Worm (Caenorhabditis elegans) whole organism, young adult: ENCODE measurements around the gene nccd-1.

Experiments used
- C06A6.2 ChIP-seq: fragments of 200-800 bp; sonication (Bioruptor generic); conservative IDR thresholded peaks from 2 replicates; pipeline ENCODE4 v1.3.6; 2022; ENCODE audit warnings: missing genetic modification characterization, missing compliant biosample characterization
- F49E8.2 ChIP-seq: sonication (generic microtip); optimal IDR thresholded peaks from 3 replicates; lab custom pipeline; 2017; ENCODE audit warnings: missing genetic modification characterization, mild to moderate bottlenecking, missing compliant biosample characterization, antibody characterized with exemption, moderate library complexity; ENCODE audit not compliant: insufficient read depth
- F57A8.1 ChIP-seq: fragments of 200-800 bp; sonication (Bioruptor generic); optimal IDR thresholded peaks from 2 replicates; lab custom pipeline; 2018; ENCODE audit warnings: mild to moderate bottlenecking, missing genetic modification characterization, moderate library complexity, missing compliant biosample characterization
- K12H6.12 ChIP-seq: fragments of 200-800 bp; sonication (Bioruptor generic); optimal IDR thresholded peaks from 2 replicates; lab custom pipeline; 2018; ENCODE audit warnings: mild to moderate bottlenecking, missing genetic modification characterization, missing compliant biosample characterization
- T26A5.8 ChIP-seq: sonication (generic microtip); optimal IDR thresholded peaks from 2 replicates; lab custom pipeline; 2016; ENCODE audit warnings: missing genetic modification characterization, missing compliant biosample characterization
- Y53G8AR.9 ChIP-seq: fragments of 200-800 bp; sonication (Bioruptor generic); conservative IDR thresholded peaks from 2 replicates; pipeline ENCODE4 v1.3.6; 2022; ENCODE audit warnings: missing genetic modification reagents, missing genetic modification characterization, missing compliant biosample characterization
- Y56A3A.18 ChIP-seq: fragments of 200-800 bp; sonication (Bioruptor generic); IDR thresholded peaks from 2 replicates; pipeline ENCODE4 v1.3.6; 2022; ENCODE audit warnings: missing genetic modification reagents, missing genetic modification characterization, missing compliant biosample characterization
- Y67H2A.10 ChIP-seq: fragments of 200-800 bp; sonication (Bioruptor generic); conservative IDR thresholded peaks from 2 replicates; pipeline ENCODE4 v1.3.6; 2022; ENCODE audit warnings: missing genetic modification reagents, missing genetic modification characterization, missing compliant biosample characterization
- akir-1 ChIP-seq: fragments of 200-800 bp; sonication (Bioruptor generic); optimal IDR thresholded peaks from 2 replicates; lab custom pipeline; 2018; ENCODE audit warnings: mild to moderate bottlenecking, missing genetic modification characterization, moderate library complexity, missing compliant biosample characterization
- athp-1 ChIP-seq: sonication (generic microtip); optimal IDR thresholded peaks from 2 replicates; lab custom pipeline; 2017; ENCODE audit warnings: mild to moderate bottlenecking, missing genetic modification characterization, missing compliant biosample characterization
- attf-3 ChIP-seq: fragments of 200-800 bp; sonication (Bioruptor generic); conservative IDR thresholded peaks from 2 replicates; pipeline ENCODE4 v1.3.6; 2022; ENCODE audit warnings: missing genetic modification reagents, missing genetic modification characterization, missing compliant biosample characterization
- attf-5 ChIP-seq: fragments of 200-800 bp; sonication (Bioruptor generic); optimal IDR thresholded peaks from 2 replicates; lab custom pipeline; 2018; ENCODE audit warnings: mild to moderate bottlenecking, missing genetic modification characterization, missing compliant biosample characterization
- bed-2 ChIP-seq: fragments of 200-800 bp; sonication (Bioruptor generic); IDR thresholded peaks from 2 replicates; pipeline ENCODE4 v1.3.6; 2022; ENCODE audit warnings: missing genetic modification reagents, missing genetic modification characterization, missing compliant biosample characterization
- ccch-3 ChIP-seq: fragments of 200-800 bp; sonication (Bioruptor generic); optimal IDR thresholded peaks from 2 replicates; lab custom pipeline; 2018; ENCODE audit warnings: mild to moderate bottlenecking, missing genetic modification characterization, missing compliant biosample characterization
- cebp-1 ChIP-seq, 2 experiments: fragments of 200-800 bp in 1 of 2; sonication (Bioruptor generic) in 1 of 2; sonication (generic microtip) in 1 of 2; IDR thresholded peaks in 1 of 2; optimal IDR thresholded peaks in 1 of 2; 2 replicates each; pipeline versions ENCODE4 v1.3.6 to Lab custom; 2017 to 2022; ENCODE audit warnings: missing compliant biosample characterization in 2 of 2, missing genetic modification characterization in 2 of 2, mild to moderate bottlenecking in 1 of 2, missing genetic modification reagents in 1 of 2, moderate library complexity in 1 of 2
- ceh-100 ChIP-seq: fragments of 200-800 bp; sonication (Bioruptor generic); IDR thresholded peaks from 2 replicates; pipeline ENCODE4 v1.3.6; 2022; ENCODE audit warnings: missing genetic modification reagents, missing genetic modification characterization, missing compliant biosample characterization
- ceh-58 ChIP-seq: fragments of 200-800 bp; sonication (Bioruptor generic); IDR thresholded peaks from 2 replicates; pipeline ENCODE4 v1.3.6; 2022; ENCODE audit warnings: missing genetic modification characterization, missing compliant biosample characterization
- chd-7 ChIP-seq: sonication (generic microtip); optimal IDR thresholded peaks from 2 replicates; lab custom pipeline; 2016; ENCODE audit warnings: mild to moderate bottlenecking, missing genetic modification characterization, moderate library complexity, missing compliant biosample characterization
- dpl-1 ChIP-seq: fragments of 150-350 bp; optimal IDR thresholded peaks from 2 replicates; lab custom pipeline; 2014; ENCODE audit warnings: missing biosample characterization, missing genetic modification reagents, missing genetic modification characterization
- egrh-3 ChIP-seq: fragments of 200-800 bp; sonication (Bioruptor generic); IDR thresholded peaks from 2 replicates; pipeline ENCODE4 v1.3.6; 2022; ENCODE audit warnings: missing genetic modification reagents, missing genetic modification characterization, missing compliant biosample characterization
- ets-4 ChIP-seq: fragments of 200-800 bp; sonication (Bioruptor generic); optimal IDR thresholded peaks from 2 replicates; lab custom pipeline; 2018; ENCODE audit warnings: mild to moderate bottlenecking, missing genetic modification characterization, missing compliant biosample characterization
- gei-17 ChIP-seq: fragments of 200-800 bp; sonication (Bioruptor generic); optimal IDR thresholded peaks from 2 replicates; lab custom pipeline; 2018; ENCODE audit warnings: mild to moderate bottlenecking, missing genetic modification characterization, missing compliant biosample characterization
- hlh-26 ChIP-seq: fragments of 200-800 bp; sonication (Bioruptor generic); conservative IDR thresholded peaks from 2 replicates; pipeline ENCODE4 v1.3.6; 2022; ENCODE audit warnings: missing genetic modification reagents, missing genetic modification characterization, missing compliant biosample characterization
- hmg-1.2 ChIP-seq: fragments of 200-800 bp; sonication (Bioruptor generic); IDR thresholded peaks from 2 replicates; pipeline ENCODE4 v1.3.6; 2022; ENCODE audit warnings: missing genetic modification reagents, missing genetic modification characterization, missing compliant biosample characterization
- hrde-1 ChIP-seq: sonication (generic microtip); optimal IDR thresholded peaks from 2 replicates; lab custom pipeline; 2016; ENCODE audit warnings: missing genetic modification characterization, mild to moderate bottlenecking, missing compliant biosample characterization, moderate library complexity, missing genotype, missing genetic modification reagents, borderline replicate concordance
- let-526 ChIP-seq: fragments of 200-800 bp; sonication (Bioruptor generic); IDR thresholded peaks from 2 replicates; pipeline ENCODE4 v1.3.6; 2022; ENCODE audit warnings: missing genetic modification reagents, missing genetic modification characterization, missing compliant biosample characterization
- let-607 ChIP-seq, 2 experiments: fragments of 200-800 bp in 1 of 2; sonication (Bioruptor generic) in 1 of 2; sonication (generic microtip) in 1 of 2; optimal IDR thresholded peaks; 2 replicates each; lab custom pipeline; 2016 to 2018; ENCODE audit warnings: mild to moderate bottlenecking in 2 of 2, missing compliant biosample characterization in 2 of 2, missing genetic modification characterization in 2 of 2, moderate library complexity in 2 of 2, missing genotype in 1 of 2
- lin-26 ChIP-seq: fragments of 200-800 bp; sonication (Bioruptor generic); IDR thresholded peaks from 2 replicates; pipeline ENCODE4 v1.3.6; 2022; ENCODE audit warnings: missing genetic modification reagents, missing genetic modification characterization, missing compliant biosample characterization
- lir-1 ChIP-seq: fragments of 200-800 bp; sonication (Bioruptor generic); conservative IDR thresholded peaks from 2 replicates; pipeline ENCODE4 v1.3.6; 2022; ENCODE audit warnings: missing genetic modification reagents, missing genetic modification characterization, missing compliant biosample characterization
- lsy-27 ChIP-seq: sonication (generic microtip); optimal IDR thresholded peaks from 2 replicates; lab custom pipeline; 2017; ENCODE audit warnings: missing genetic modification characterization, mild to moderate bottlenecking, missing compliant biosample characterization, antibody characterized with exemption, missing genotype, borderline replicate concordance; ENCODE audit not compliant: insufficient read depth
- madf-3 ChIP-seq: fragments of 200-800 bp; sonication (Bioruptor generic); IDR thresholded peaks from 2 replicates; pipeline ENCODE4 v1.3.6; 2022; ENCODE audit warnings: missing genetic modification reagents, missing genetic modification characterization, missing compliant biosample characterization
- madf-6 ChIP-seq: fragments of 200-800 bp; sonication (Bioruptor generic); IDR thresholded peaks from 2 replicates; pipeline ENCODE4 v1.3.6; 2022; ENCODE audit warnings: missing genetic modification reagents, missing genetic modification characterization, missing compliant biosample characterization
- nfya-1 ChIP-seq: sonication (generic microtip); optimal IDR thresholded peaks from 2 replicates; lab custom pipeline; 2017; ENCODE audit warnings: antibody characterized with exemption, missing compliant biosample characterization, missing genetic modification characterization, borderline replicate concordance; ENCODE audit not compliant: insufficient read depth
- pha-4 ChIP-seq: fragments of 150-350 bp; sonication (generic microtip); optimal IDR thresholded peaks from 2 replicates; lab custom pipeline; 2014; ENCODE audit warnings: missing biosample characterization, missing genetic modification reagents, missing genetic modification characterization
- snpc-3.4 ChIP-seq: sonication (generic microtip); optimal IDR thresholded peaks from 2 replicates; lab custom pipeline; 2017; ENCODE audit warnings: missing genetic modification characterization, mild to moderate bottlenecking, missing compliant biosample characterization, antibody characterized with exemption, moderate library complexity, missing genotype, missing genetic modification reagents
- tlf-1 ChIP-seq: fragments of 200-800 bp; sonication (Bioruptor generic); optimal IDR thresholded peaks from 2 replicates; lab custom pipeline; 2018; ENCODE audit warnings: mild to moderate bottlenecking, missing genetic modification characterization, missing compliant biosample characterization
- unc-130 ChIP-seq: sonication (generic microtip); optimal IDR thresholded peaks from 2 replicates; lab custom pipeline; 2016; ENCODE audit warnings: missing genetic modification reagents, missing genetic modification characterization, missing compliant biosample characterization
- unc-62 ChIP-seq: fragments of 150-350 bp; optimal IDR thresholded peaks from 2 replicates; lab custom pipeline; 2014; ENCODE audit warnings: missing biosample characterization, missing genetic modification reagents, missing genetic modification characterization
- xnd-1 ChIP-seq: sonication (generic microtip); optimal IDR thresholded peaks from 2 replicates; lab custom pipeline; 2016; ENCODE audit warnings: missing genotype, missing genetic modification reagents, missing genetic modification characterization, missing compliant biosample characterization
- zfh-2 ChIP-seq: fragments of 200-800 bp; sonication (Bioruptor generic); conservative IDR thresholded peaks from 2 replicates; pipeline ENCODE4 v1.3.6; 2022; ENCODE audit warnings: missing genetic modification reagents, missing genetic modification characterization, missing compliant biosample characterization
- ztf-28 ChIP-seq: fragments of 200-800 bp; sonication (Bioruptor generic); IDR thresholded peaks from 2 replicates; pipeline ENCODE4 v1.3.6; 2022; ENCODE audit warnings: missing genetic modification reagents, missing genetic modification characterization, missing compliant biosample characterization

nccd-1 gene

ce11 chrIV:16952389-16952788, 36.1 kb upstream of the nccd-1 start:
- TF ChIP-seq xnd-1 = no peak
- TF ChIP-seq zfh-2 (GFP tag; lab: Robert Waterston, UW) = peak; percentile 48; the same call in 1 of the 2 replicates

- no peak for TF ChIP-seq cebp-1 (GFP tag; IDR thresholded peaks at IDR 0.05; lab: Robert Waterston, UW)
- no peak for TF ChIP-seq cebp-1 (tag; optimal IDR thresholded peaks at IDR 0.05; lab: Kevin White, UChicago)
- TF ChIP-seq madf-6 (GFP tag; lab: Robert Waterston, UW) = no peak
- 0 out of 2 replicates have a peak, but pooled peaks have one; percentile 16 for TF ChIP-seq madf-3 (GFP tag; lab: Robert Waterston, UW)
- no peak for TF ChIP-seq snpc-3.4 (tag; lab: Kevin White, UChicago)
- no peak for TF ChIP-seq let-526 (GFP tag; lab: Robert Waterston, UW)
- TF ChIP-seq hrde-1 (tag; lab: Kevin White, UChicago) = no peak
- peak; percentile 92 for TF ChIP-seq zfh-2 (GFP tag; lab: Robert Waterston, UW)
- TF ChIP-seq lir-1 (GFP tag; lab: Robert Waterston, UW) = no peak
- TF ChIP-seq egrh-3 (GFP tag; lab: Robert Waterston, UW) = peak; percentile 83
- no peak for TF ChIP-seq unc-62 (GFP tag; lab: Kevin White, UChicago)
These were observed 26.1 kb upstream of the nccd-1 start for ce11 chrIV:16962445-16962844.

ce11 chrIV:16970390-16970789, 18.1 kb upstream of the nccd-1 start, which contains the start of gene rom-3:
Gene rom-3, minus strand, starts transcription at chrIV:16970490.
- TF ChIP-seq Y67H2A.10 (no peak), lin-26 (GFP tag; lab: Robert Waterston, UW) (no peak), F57A8.1 (GFP tag; lab: Kevin White, UChicago) (no peak)

ce11 chrIV:16995425-16995824, 6.9 kb downstream of the nccd-1 start, which contains the start of gene rom-4:
Gene rom-4, plus strand, starts transcription at chrIV:16995822.
- TF ChIP-seq attf-5 (GFP tag; lab: Kevin White, UChicago) = no peak
- peak; percentile 68 for TF ChIP-seq dpl-1 (GFP tag; lab: Kevin White, UChicago)
- TF ChIP-seq ztf-28 (GFP tag; lab: Robert Waterston, UW) = no peak
- no peak for TF ChIP-seq C06A6.2 (GFP tag; lab: Robert Waterston, UW)
- no peak for TF ChIP-seq K12H6.12
- no peak for TF ChIP-seq akir-1
- TF ChIP-seq ceh-58 (GFP tag; lab: Robert Waterston, UW) = no peak
- TF ChIP-seq gei-17 (GFP tag; lab: Kevin White, UChicago) = no peak
- TF ChIP-seq tlf-1 (GFP tag; lab: Kevin White, UChicago) = no peak
- TF ChIP-seq xnd-1 = no peak
- no peak for TF ChIP-seq nfya-1 (tag; lab: Kevin White, UChicago)
- peak; percentile 95 for TF ChIP-seq hmg-1.2 (GFP tag; lab: Robert Waterston, UW)
- no peak for TF ChIP-seq T26A5.8 (tag; lab: Kevin White, UChicago)
- TF ChIP-seq athp-1 (tag; lab: Kevin White, UChicago) = no peak
- TF ChIP-seq madf-6 (GFP tag; lab: Robert Waterston, UW) = no peak
- TF ChIP-seq Y56A3A.18 (GFP tag; lab: Robert Waterston, UW) = no peak
- no peak for TF ChIP-seq F49E8.2 (tag; lab: Kevin White, UChicago)
- TF ChIP-seq lsy-27 (tag; lab: Kevin White, UChicago) = no peak
- no peak for TF ChIP-seq pha-4 (tag; lab: Kevin White, UChicago)
- no peak for TF ChIP-seq ccch-3 (GFP tag; lab: Kevin White, UChicago)
- TF ChIP-seq lir-1 (GFP tag; lab: Robert Waterston, UW) = no peak
- no peak for TF ChIP-seq hlh-26
- TF ChIP-seq let-607 (tag; optimal IDR thresholded peaks at IDR 0.05; lab: Kevin White, UChicago) = peak in 1 of 2 experiments; percentile 13
- no peak for TF ChIP-seq Y53G8AR.9
- peak; percentile 65 for TF ChIP-seq ceh-100 (GFP tag; lab: Robert Waterston, UW)
- no peak for TF ChIP-seq bed-2 (GFP tag; lab: Robert Waterston, UW)
- TF ChIP-seq unc-130 (GFP tag; lab: Kevin White, UChicago) = peak; percentile 71
- TF ChIP-seq chd-7 (tag; lab: Kevin White, UChicago) = no peak
- TF ChIP-seq ets-4 (GFP tag; lab: Kevin White, UChicago) = no peak
- TF ChIP-seq attf-3 = no peak
